Worm (Caenorhabditis elegans) whole organism, mixed stage, embryonic: ENCODE measurements around the gene alh-7.

Experiments used
- M03D4.4 ChIP-seq: sonication (generic microtip); optimal IDR thresholded peaks from 2 replicates; lab custom pipeline; 2017; ENCODE audit warnings: mild to moderate bottlenecking, missing genetic modification characterization, missing compliant biosample characterization
- bed-3 ChIP-seq: fragments of 200-800 bp; sonication (Bioruptor generic); optimal IDR thresholded peaks from 3 replicates; lab custom pipeline; 2018; ENCODE audit warnings: mild to moderate bottlenecking, missing genetic modification characterization, moderate library complexity, missing compliant biosample characterization
- blmp-1 ChIP-seq: fragments of 150-350 bp; optimal IDR thresholded peaks from 2 replicates; lab custom pipeline; 2014; ENCODE audit warnings: missing biosample characterization, missing genetic modification characterization
- ceh-39 ChIP-seq: fragments of 150-350 bp; optimal IDR thresholded peaks from 2 replicates; lab custom pipeline; 2014; ENCODE audit warnings: missing biosample characterization, missing genetic modification characterization
- ceh-43 ChIP-seq: fragments of 200-800 bp; sonication (Bioruptor generic); optimal IDR thresholded peaks from 2 replicates; lab custom pipeline; 2018; ENCODE audit warnings: mild to moderate bottlenecking, missing genetic modification characterization, moderate library complexity, missing compliant biosample characterization
- ceh-83 ChIP-seq: fragments of 200-800 bp; sonication (Bioruptor generic); optimal IDR thresholded peaks from 2 replicates; lab custom pipeline; 2018; ENCODE audit warnings: mild to moderate bottlenecking, missing genetic modification characterization, missing compliant biosample characterization
- ces-1 ChIP-seq: fragments of 150-350 bp; optimal IDR thresholded peaks from 2 replicates; lab custom pipeline; 2014; ENCODE audit warnings: missing biosample characterization, missing genetic modification reagents, missing genetic modification characterization
- cnd-1 ChIP-seq: fragments of 200-800 bp; sonication (Bioruptor generic); optimal IDR thresholded peaks from 2 replicates; lab custom pipeline; 2018; ENCODE audit warnings: mild to moderate bottlenecking, missing genetic modification characterization, missing compliant biosample characterization
- drap-1 ChIP-seq: fragments of 200-800 bp; sonication (Bioruptor generic); optimal IDR thresholded peaks from 3 replicates; lab custom pipeline; 2018; ENCODE audit warnings: mild to moderate bottlenecking, missing genetic modification characterization, missing compliant biosample characterization
- elt-3 ChIP-seq: fragments of 150-350 bp; optimal IDR thresholded peaks from 2 replicates; lab custom pipeline; 2014; ENCODE audit warnings: missing biosample characterization, missing genetic modification characterization
- flh-1 ChIP-seq: fragments of 200-800 bp; sonication (Bioruptor generic); optimal IDR thresholded peaks from 2 replicates; lab custom pipeline; 2018; ENCODE audit warnings: mild to moderate bottlenecking, missing genetic modification characterization, moderate library complexity, missing compliant biosample characterization
- ham-2 ChIP-seq: fragments of 200-800 bp; sonication (Bioruptor generic); optimal IDR thresholded peaks from 2 replicates; lab custom pipeline; 2018; ENCODE audit warnings: mild to moderate bottlenecking, missing genetic modification characterization, missing compliant biosample characterization
- hlh-1 ChIP-seq: fragments of 150-350 bp; optimal IDR thresholded peaks from 2 replicates; lab custom pipeline; 2014; ENCODE audit warnings: missing biosample characterization, missing genetic modification reagents, missing genetic modification characterization
- lin-13 ChIP-seq: fragments of 150-350 bp; optimal IDR thresholded peaks from 2 replicates; lab custom pipeline; 2014; ENCODE audit warnings: missing biosample characterization, missing genetic modification characterization
- mab-5 ChIP-seq: fragments of 150-350 bp; optimal IDR thresholded peaks from 2 replicates; lab custom pipeline; 2014; ENCODE audit warnings: missing biosample characterization, missing genetic modification characterization
- mep-1 ChIP-seq: fragments of 150-350 bp; optimal IDR thresholded peaks from 2 replicates; lab custom pipeline; 2017; ENCODE audit warnings: missing biosample characterization, missing genetic modification reagents, missing genetic modification characterization, inconsistent platforms
- mls-2 ChIP-seq: sonication (generic microtip); optimal IDR thresholded peaks from 2 replicates; lab custom pipeline; 2016; ENCODE audit warnings: mild to moderate bottlenecking, missing genetic modification characterization, moderate library complexity, missing compliant biosample characterization
- nhr-12 ChIP-seq: fragments of 150-350 bp; optimal IDR thresholded peaks from 2 replicates; lab custom pipeline; 2014; ENCODE audit warnings: missing biosample characterization, missing genetic modification characterization
- nhr-2 ChIP-seq: fragments of 150-350 bp; optimal IDR thresholded peaks from 2 replicates; lab custom pipeline; 2014; ENCODE audit warnings: missing biosample characterization, missing genetic modification characterization
- nhr-237 ChIP-seq: fragments of 150-350 bp; optimal IDR thresholded peaks from 2 replicates; lab custom pipeline; 2014; ENCODE audit warnings: missing biosample characterization, missing genetic modification characterization
- nhr-28 ChIP-seq: fragments of 150-350 bp; optimal IDR thresholded peaks from 2 replicates; lab custom pipeline; 2014; ENCODE audit warnings: missing biosample characterization, missing genetic modification characterization
- pha-4 ChIP-seq: fragments of 150-350 bp; optimal IDR thresholded peaks from 2 replicates; lab custom pipeline; 2018; ENCODE audit warnings: missing biosample characterization, missing genetic modification reagents, missing genetic modification characterization
- sem-2 ChIP-seq: fragments of 200-800 bp; sonication (Bioruptor generic); optimal IDR thresholded peaks from 2 replicates; lab custom pipeline; 2018; ENCODE audit warnings: mild to moderate bottlenecking, missing genetic modification characterization, missing compliant biosample characterization
- snpc-4 ChIP-seq: fragments of 150-350 bp; optimal IDR thresholded peaks from 2 replicates; lab custom pipeline; 2014; ENCODE audit warnings: missing biosample characterization, missing genetic modification characterization
- sptf-1 ChIP-seq: sonication (generic microtip); optimal IDR thresholded peaks from 2 replicates; lab custom pipeline; 2017; ENCODE audit warnings: mild to moderate bottlenecking, missing genetic modification characterization, moderate library complexity, missing compliant biosample characterization
- tbx-8 ChIP-seq: fragments of 200-800 bp; sonication (Bioruptor generic); optimal IDR thresholded peaks from 2 replicates; lab custom pipeline; 2018; ENCODE audit warnings: mild to moderate bottlenecking, missing genetic modification characterization, moderate library complexity, missing compliant biosample characterization
- unc-120 ChIP-seq: sonication (generic microtip); optimal IDR thresholded peaks from 2 replicates; lab custom pipeline; 2017; ENCODE audit warnings: missing genetic modification characterization, missing compliant biosample characterization; ENCODE audit not compliant: poor library complexity, severe bottlenecking
- unc-39 ChIP-seq: fragments of 150-350 bp; optimal IDR thresholded peaks from 2 replicates; lab custom pipeline; 2014; ENCODE audit warnings: missing biosample characterization, missing genetic modification characterization
- unc-62 ChIP-seq: fragments of 150-350 bp; optimal IDR thresholded peaks from 2 replicates; lab custom pipeline; 2014; ENCODE audit warnings: missing biosample characterization, missing genetic modification reagents, missing genetic modification characterization
- zip-8 ChIP-seq: fragments of 150-350 bp; optimal IDR thresholded peaks from 2 replicates; lab custom pipeline; 2014; ENCODE audit warnings: missing biosample characterization, missing genetic modification characterization
- ztf-11 ChIP-seq: fragments of 150-350 bp; optimal IDR thresholded peaks from 2 replicates; lab custom pipeline; 2014; ENCODE audit warnings: missing biosample characterization, missing genetic modification characterization

alh-7 gene

ce11 chrII:13507535-13507934 lies 15.9 kb upstream of the alh-7 start, which contains the start of gene nep-17:
TSS of gene nep-17 (plus strand) at chrII:13507819.
- no peak for TF ChIP-seq hlh-1 (tag; lab: Kevin White, UChicago)
- no peak for TF ChIP-seq nhr-12 (tag; lab: Kevin White, UChicago)
- TF ChIP-seq ham-2 (GFP tag; lab: Kevin White, UChicago): no peak
- no peak for TF ChIP-seq mls-2
- no peak for TF ChIP-seq mep-1 (tag; lab: Kevin White, UChicago)
- no peak for TF ChIP-seq tbx-8
- TF ChIP-seq sptf-1: no peak
- TF ChIP-seq lin-13 (tag; lab: Kevin White, UChicago): no peak
- no peak for TF ChIP-seq cnd-1
- TF ChIP-seq unc-39 (tag; lab: Kevin White, UChicago): no peak
- TF ChIP-seq bed-3 (GFP tag; lab: Kevin White, UChicago): no peak
- TF ChIP-seq elt-3: no peak
- no peak for TF ChIP-seq ceh-39 (tag; lab: Kevin White, UChicago)
- TF ChIP-seq nhr-237 (tag; lab: Kevin White, UChicago): no peak
- no peak for TF ChIP-seq ces-1 (GFP tag; lab: Kevin White, UChicago)
- TF ChIP-seq sem-2 (GFP tag; lab: Kevin White, UChicago): no peak
- TF ChIP-seq ceh-83: no peak
- no peak for TF ChIP-seq drap-1 (GFP tag; lab: Kevin White, UChicago)
- no peak for TF ChIP-seq ztf-11 (tag; lab: Kevin White, UChicago)
- no peak for TF ChIP-seq unc-62 (GFP tag; lab: Kevin White, UChicago)

- TF ChIP-seq hlh-1 (tag; lab: Kevin White, UChicago) (no peak), ceh-39 (tag; lab: Kevin White, UChicago) (no peak)
These were observed 14.5 kb upstream of the alh-7 start for ce11 chrII:13505977-13506568.

ce11 chrII:13505386-13505785 lies 13.8 kb upstream of the alh-7 start:
- TF ChIP-seq unc-62 (GFP tag; lab: Kevin White, UChicago) (no peak), flh-1 (GFP tag; lab: Kevin White, UChicago) (no peak), pha-4 (tag; lab: Kevin White, UChicago) (no peak), mep-1 (tag; lab: Kevin White, UChicago) (no peak), lin-13 (tag; lab: Kevin White, UChicago) (no peak), mab-5 (no peak), blmp-1 (tag; lab: Kevin White, UChicago) (no peak), ceh-39 (tag; lab: Kevin White, UChicago) (no peak), zip-8 (tag; lab: Kevin White, UChicago) (no peak), ceh-43 (GFP tag; lab: Kevin White, UChicago) (no peak), nhr-2 (tag; lab: Kevin White, UChicago) (no peak), nhr-28 (tag; lab: Kevin White, UChicago) (no peak)
- TF ChIP-seq, all 35 proteins: peak for 0

ce11 chrII:13503653-13504052 lies 12.1 kb upstream of the alh-7 start, which contains the start of gene F54F11.1:
TSS of gene F54F11.1 (plus strand) at chrII:13503953.
- TF ChIP-seq blmp-1 (tag; lab: Kevin White, UChicago) (no peak), sptf-1 (no peak)
- TF ChIP-seq, all 35 proteins: peak for 0

- TF ChIP-seq nhr-28 (tag; lab: Kevin White, UChicago) (no peak), mep-1 (tag; lab: Kevin White, UChicago) (no peak), snpc-4 (no peak), ztf-11 (tag; lab: Kevin White, UChicago) (no peak), unc-120 (tag; lab: Kevin White, UChicago) (no peak), mls-2 (no peak), ceh-39 (tag; lab: Kevin White, UChicago) (no peak), M03D4.4 (tag; lab: Kevin White, UChicago) (no peak), sem-2 (GFP tag; lab: Kevin White, UChicago) (no peak), pha-4 (tag; lab: Kevin White, UChicago) (no peak), zip-8 (tag; lab: Kevin White, UChicago) (no peak), mab-5 (no peak)
These were observed 10.0 kb upstream of the alh-7 start, which contains the start of gene F45H10.5 for ce11 chrII:13501575-13501974. TSS of gene F45H10.5 (plus strand) at chrII:13501875.
